Fruit fly (Drosophila melanogaster) whole organism, embryonic: ENCODE data around the gene Mob3.

Experiments used
- Asciz ChIP-seq: fragments of 200-800 bp; sonication (Bioruptor generic); optimal IDR thresholded peaks from 2 replicates; lab custom pipeline; 2017; ENCODE audit warnings: missing biosample characterization, mild to moderate bottlenecking, missing genetic modification characterization, missing genetic modification reagents
- Bdp1 ChIP-seq: fragments of 200-800 bp; sonication (Bioruptor generic); optimal IDR thresholded peaks from 3 replicates; lab custom pipeline; 2016; ENCODE audit warnings: missing biosample characterization, missing genetic modification characterization
- Blimp-1 ChIP-seq: fragments of 200-800 bp; sonication (Bioruptor generic); optimal IDR thresholded peaks from 3 replicates; lab custom pipeline; 2018; ENCODE audit warnings: missing biosample characterization, missing genetic modification characterization, mild to moderate bottlenecking, moderate library complexity, missing genetic modification reagents
- CG1024 ChIP-seq: fragments of 200-800 bp; sonication (Bioruptor generic); IDR thresholded peaks from 2 replicates; pipeline ENCODE4 v1.3.6; 2022; ENCODE audit warnings: missing biosample characterization, missing genetic modification characterization
- CG10366 ChIP-seq: fragments of 200-800 bp; sonication (Bioruptor generic); IDR thresholded peaks from 2 replicates; pipeline ENCODE4 v1.3.6; 2022; ENCODE audit warnings: missing biosample characterization, missing genetic modification characterization
- CG12769 ChIP-seq: fragments of 200-800 bp; sonication (Bioruptor generic); optimal IDR thresholded peaks from 2 replicates; lab custom pipeline; 2019; ENCODE audit warnings: missing biosample characterization, mild to moderate bottlenecking, missing genetic modification characterization, moderate library complexity
- CG13123 ChIP-seq: fragments of 200-800 bp; sonication (Bioruptor generic); optimal IDR thresholded peaks from 2 replicates; lab custom pipeline; 2016; ENCODE audit warnings: missing biosample characterization, missing genetic modification characterization
- CG14014 ChIP-seq: fragments of 200-800 bp; sonication (Bioruptor generic); IDR thresholded peaks from 2 replicates; pipeline ENCODE4 v1.3.6; 2022; ENCODE audit warnings: missing biosample characterization, missing genetic modification characterization
- CG1602 ChIP-seq: fragments of 200-800 bp; sonication (Bioruptor generic); optimal IDR thresholded peaks from 3 replicates; lab custom pipeline; 2016; ENCODE audit warnings: missing biosample characterization, missing genetic modification characterization
- CG17912 ChIP-seq: fragments of 200-800 bp; sonication (Bioruptor generic); optimal IDR thresholded peaks from 2 replicates; lab custom pipeline; 2018; ENCODE audit warnings: missing biosample characterization, mild to moderate bottlenecking, missing genetic modification characterization
- CG2712 ChIP-seq: fragments of 200-800 bp; optimal IDR thresholded peaks from 3 replicates; lab custom pipeline; 2019; ENCODE audit warnings: missing biosample characterization, mild to moderate bottlenecking, missing genetic modification characterization, moderate library complexity
- CG32772 ChIP-seq: fragments of 200-800 bp; sonication (Bioruptor generic); IDR thresholded peaks from 2 replicates; pipeline ENCODE4 v1.3.6; 2022; ENCODE audit warnings: missing biosample characterization, missing genetic modification characterization
- CG33213 ChIP-seq: fragments of 200-800 bp; sonication (Bioruptor generic); optimal IDR thresholded peaks from 3 replicates; lab custom pipeline; 2016; ENCODE audit warnings: missing biosample characterization, missing genetic modification characterization
- CG7745 ChIP-seq: fragments of 200-800 bp; sonication (Bioruptor generic); optimal IDR thresholded peaks from 2 replicates; lab custom pipeline; 2018; ENCODE audit warnings: missing biosample characterization, mild to moderate bottlenecking, missing genetic modification characterization, moderate library complexity
- CG8359 ChIP-seq: fragments of 200-800 bp; sonication (Bioruptor generic); optimal IDR thresholded peaks from 2 replicates; lab custom pipeline; 2017; ENCODE audit warnings: missing biosample characterization, mild to moderate bottlenecking, missing genetic modification characterization, borderline replicate concordance
- CG9932 ChIP-seq: fragments of 200-800 bp; sonication (Bioruptor generic); IDR thresholded peaks from 2 replicates; pipeline ENCODE4 v1.3.6; 2022; ENCODE audit warnings: missing biosample characterization, missing genetic modification characterization
- CTCF ChIP-seq: fragments of 200-800 bp; sonication (Bioruptor generic); optimal IDR thresholded peaks from 2 replicates; lab custom pipeline; 2017; ENCODE audit warnings: missing biosample characterization, mild to moderate bottlenecking, missing genetic modification characterization, moderate library complexity
- Camta ChIP-seq: fragments of 200-800 bp; sonication (Bioruptor generic); optimal IDR thresholded peaks from 2 replicates; lab custom pipeline; 2016; ENCODE audit warnings: missing biosample characterization, missing genetic modification characterization
- Dbx ChIP-seq: fragments of 200-800 bp; sonication (Bioruptor generic); IDR thresholded peaks from 3 replicates; pipeline ENCODE4 v1.3.6; 2022; ENCODE audit warnings: missing biosample characterization, missing genetic modification characterization
- Dek ChIP-seq: fragments of 200-800 bp; sonication (Bioruptor generic); optimal IDR thresholded peaks from 3 replicates; lab custom pipeline; 2019; ENCODE audit warnings: missing biosample characterization, mild to moderate bottlenecking, missing genetic modification characterization, moderate library complexity
- E2f1 ChIP-seq: fragments of 200-800 bp; sonication (Bioruptor generic); IDR thresholded peaks from 2 replicates; pipeline ENCODE4 v1.3.6; 2022; ENCODE audit warnings: missing biosample characterization, missing genetic modification characterization
- Ets65A ChIP-seq: fragments of 200-800 bp; sonication (Bioruptor generic); peaks from one replicate; lab custom pipeline; 2016; ENCODE audit warnings: missing biosample characterization, missing genetic modification characterization
- Nf-YC ChIP-seq: fragments of 200-800 bp; optimal IDR thresholded peaks from 3 replicates; lab custom pipeline; 2019; ENCODE audit warnings: missing biosample characterization, mild to moderate bottlenecking, missing genetic modification characterization, moderate library complexity
- Sry-β ChIP-seq: fragments of 200-800 bp; sonication (Bioruptor generic); optimal IDR thresholded peaks from 2 replicates; lab custom pipeline; 2018; ENCODE audit warnings: missing biosample characterization, mild to moderate bottlenecking, missing genetic modification characterization, moderate library complexity
- Usf ChIP-seq: fragments of 200-800 bp; sonication (Bioruptor generic); optimal IDR thresholded peaks from 2 replicates; lab custom pipeline; 2017; ENCODE audit warnings: missing genotype, missing biosample characterization, missing genetic modification characterization
- ash1 ChIP-seq: fragments of 200-800 bp; sonication (Bioruptor generic); optimal IDR thresholded peaks from 2 replicates; lab custom pipeline; 2018; ENCODE audit warnings: missing biosample characterization, mild to moderate bottlenecking, missing genetic modification characterization
- az2 ChIP-seq: fragments of 200-800 bp; sonication (Bioruptor generic); optimal IDR thresholded peaks from 3 replicates; lab custom pipeline; 2016; ENCODE audit warnings: missing biosample characterization, missing genetic modification characterization
- cas ChIP-seq: fragments of 200-800 bp; sonication (Bioruptor generic); IDR thresholded peaks from 2 replicates; pipeline ENCODE4 v1.3.6; 2022; ENCODE audit warnings: missing biosample characterization, missing genetic modification characterization
- da ChIP-seq: fragments of 200-800 bp; sonication (Bioruptor generic); optimal IDR thresholded peaks from 2 replicates; lab custom pipeline; 2016; ENCODE audit warnings: missing biosample characterization, missing genetic modification characterization
- dmrt11E ChIP-seq: fragments of 200-800 bp; sonication (Bioruptor generic); optimal IDR thresholded peaks from 3 replicates; lab custom pipeline; 2018; ENCODE audit warnings: missing biosample characterization, mild to moderate bottlenecking, missing genetic modification characterization, moderate library complexity
- gce ChIP-seq: fragments of 200-800 bp; sonication (Bioruptor generic); IDR thresholded peaks from 3 replicates; pipeline ENCODE4 v1.3.6; 2022; ENCODE audit warnings: missing biosample characterization, missing genetic modification characterization
- gem ChIP-seq: fragments of 200-800 bp; sonication (Bioruptor generic); optimal IDR thresholded peaks from 2 replicates; lab custom pipeline; 2019; ENCODE audit warnings: missing biosample characterization, mild to moderate bottlenecking, missing genetic modification characterization, moderate library complexity
- grau ChIP-seq: fragments of 200-800 bp; optimal IDR thresholded peaks from 3 replicates; lab custom pipeline; 2019; ENCODE audit warnings: missing biosample characterization, mild to moderate bottlenecking, missing genetic modification characterization, moderate library complexity
- jigr1 ChIP-seq: fragments of 200-800 bp; sonication (Bioruptor generic); IDR thresholded peaks from 3 replicates; pipeline ENCODE4 v1.3.6; 2022; ENCODE audit warnings: missing biosample characterization, missing genetic modification characterization
- lbe ChIP-seq: fragments of 200-800 bp; sonication (Bioruptor generic); optimal IDR thresholded peaks from 2 replicates; lab custom pipeline; 2016; ENCODE audit warnings: missing biosample characterization, mild to moderate bottlenecking, missing genetic modification characterization
- maf-S ChIP-seq: fragments of 200-800 bp; sonication (Bioruptor generic); optimal IDR thresholded peaks from 2 replicates; lab custom pipeline; 2016; ENCODE audit warnings: missing biosample characterization, missing genetic modification characterization
- nerfin-1 ChIP-seq: fragments of 200-800 bp; sonication (Bioruptor generic); optimal IDR thresholded peaks from 3 replicates; lab custom pipeline; 2019; ENCODE audit warnings: missing biosample characterization, mild to moderate bottlenecking, missing genetic modification characterization, moderate library complexity
- nerfin-2 ChIP-seq: fragments of 200-800 bp; sonication (Bioruptor generic); IDR thresholded peaks from 2 replicates; pipeline ENCODE4 v1.3.6; 2022; ENCODE audit warnings: missing biosample characterization, missing genetic modification characterization; ENCODE audit not compliant: partially characterized antibody
- pita ChIP-seq: fragments of 200-800 bp; sonication (Bioruptor generic); optimal IDR thresholded peaks from 2 replicates; lab custom pipeline; 2017; ENCODE audit warnings: missing biosample characterization, mild to moderate bottlenecking, missing genetic modification characterization
- pnt ChIP-seq: fragments of 200-800 bp; sonication (Bioruptor generic); optimal IDR thresholded peaks from 3 replicates; lab custom pipeline; 2016; ENCODE audit warnings: missing biosample characterization, missing genetic modification characterization
- pros ChIP-seq: fragments of 200-800 bp; sonication (Bioruptor generic); optimal IDR thresholded peaks from 3 replicates; lab custom pipeline; 2019; ENCODE audit warnings: missing biosample characterization, mild to moderate bottlenecking, missing genetic modification characterization, moderate library complexity
- pum ChIP-seq: fragments of 200-800 bp; sonication (Bioruptor generic); optimal IDR thresholded peaks from 2 replicates; lab custom pipeline; 2016; ENCODE audit warnings: missing biosample characterization, missing genetic modification characterization
- rib ChIP-seq: fragments of 200-800 bp; sonication (Bioruptor generic); IDR thresholded peaks from 2 replicates; pipeline ENCODE4 v1.3.6; 2022; ENCODE audit warnings: missing biosample characterization, missing genetic modification characterization
- sima ChIP-seq: fragments of 200-800 bp; sonication (Bioruptor generic); optimal IDR thresholded peaks from 2 replicates; lab custom pipeline; 2016; ENCODE audit warnings: missing biosample characterization, missing genetic modification characterization
- sisA ChIP-seq: fragments of 200-800 bp; sonication (Bioruptor generic); IDR thresholded peaks from 2 replicates; pipeline ENCODE4 v1.3.6; 2022; ENCODE audit warnings: missing biosample characterization, missing genetic modification characterization
- tio ChIP-seq: fragments of 200-800 bp; sonication (Bioruptor generic); optimal IDR thresholded peaks from 2 replicates; lab custom pipeline; 2017; ENCODE audit warnings: missing biosample characterization, missing genetic modification characterization, inconsistent platforms
- trem ChIP-seq: fragments of 200-800 bp; optimal IDR thresholded peaks from 3 replicates; lab custom pipeline; 2019; ENCODE audit warnings: missing biosample characterization, mild to moderate bottlenecking, missing genetic modification characterization, moderate library complexity
- twi ChIP-seq: fragments of 200-800 bp; optimal IDR thresholded peaks from 2 replicates; lab custom pipeline; 2019; ENCODE audit warnings: missing biosample characterization, mild to moderate bottlenecking, missing genetic modification characterization, moderate library complexity
- usp ChIP-seq: fragments of >200 bp; optimal IDR thresholded peaks from 2 replicates; lab custom pipeline; 2017; ENCODE audit warnings: missing biosample characterization, missing genetic modification characterization
- vfl ChIP-seq: fragments of 200-800 bp; sonication (Bioruptor generic); optimal IDR thresholded peaks from 2 replicates; lab custom pipeline; 2016; ENCODE audit warnings: missing biosample characterization, missing genetic modification characterization
- wdn ChIP-seq: fragments of 200-800 bp; sonication (Bioruptor generic); IDR thresholded peaks from 2 replicates; pipeline ENCODE4 v1.3.6; 2022; ENCODE audit warnings: missing biosample characterization, missing genetic modification characterization
- z ChIP-seq: fragments of 200-800 bp; sonication (Bioruptor generic); IDR thresholded peaks from 3 replicates; pipeline ENCODE4 v1.3.6; 2022; ENCODE audit warnings: missing biosample characterization, missing genetic modification characterization
- zfh2 ChIP-seq: fragments of 200-800 bp; sonication (Bioruptor generic); optimal IDR thresholded peaks from 2 replicates; lab custom pipeline; 2016; ENCODE audit warnings: missing biosample characterization, missing genetic modification characterization

Gene Mob3

dm6 chr2L:10276846-10277245 lies 11.7 kb downstream of the Mob3 start (continued):
- TF ChIP-seq gce (GFP tag; lab: Robert Waterston, UW) (0 out of 3 replicates have a peak, but pooled peaks have one; percentile 19), Asciz (GFP tag; lab: Kevin White, UChicago) (no peak), CG1602 (no peak), CG9932 (GFP tag; lab: Robert Waterston, UW) (no peak), pita (no peak), CG17912 (GFP tag; lab: Kevin White, UChicago) (no peak), pnt (no peak), Nf-YC (tag; lab: Kevin White, UChicago) (no peak), cas (GFP tag; lab: Robert Waterston, UW) (no peak), Sry-β (GFP tag; lab: Kevin White, UChicago) (no peak), pum (GFP tag; lab: Kevin White, UChicago) (no peak), Usf (no peak), CG1024 (GFP tag; lab: Robert Waterston, UW) (no peak), CG14014 (peak; percentile 28; the same call in 1 of the 2 replicates), dmrt11E (no peak), grau (tag; lab: Kevin White, UChicago) (no peak), CG33213 (peak; percentile 46), E2f1 (GFP tag; lab: Robert Waterston, UW) (peak; percentile 38; the same call in 1 of the 2 replicates), Blimp-1 (GFP tag; lab: Kevin White, UChicago) (no peak), vfl (GFP tag; lab: Kevin White, UChicago) (no peak), CTCF (GFP tag; lab: Kevin White, UChicago) (no peak), CG13123 (no peak), trem (no peak), ash1 (GFP tag; lab: Kevin White, UChicago) (no peak), wdn (no peak), maf-S (GFP tag; lab: Kevin White, UChicago) (no peak), tio (GFP tag; lab: Kevin White, UChicago) (no peak), z (GFP tag; lab: Robert Waterston, UW) (no peak), Dbx (no peak), az2 (GFP tag; lab: Kevin White, UChicago) (peak; percentile 32), CG10366 (GFP tag; lab: Robert Waterston, UW) (no peak), pros (GFP tag; lab: Kevin White, UChicago) (no peak), zfh2 (GFP tag; lab: Kevin White, UChicago) (no peak), gem (tag; lab: Kevin White, UChicago) (no peak), jigr1 (no peak), nerfin-1 (tag; lab: Kevin White, UChicago) (no peak), nerfin-2 (GFP tag; lab: Robert Waterston, UW) (no peak), twi (tag; lab: Kevin White, UChicago) (no peak), CG2712 (tag; lab: Kevin White, UChicago) (no peak), da (GFP tag; lab: Kevin White, UChicago) (no peak), Dek (tag; lab: Kevin White, UChicago) (no peak), sisA (no peak), CG32772 (GFP tag; lab: Robert Waterston, UW) (no peak), Camta (GFP tag; lab: Kevin White, UChicago) (peak; percentile 23), CG7745 (tag; lab: Kevin White, UChicago) (no peak), sima (GFP tag; lab: Kevin White, UChicago) (peak; percentile 12), rib (GFP tag; lab: Robert Waterston, UW) (no peak), Bdp1 (GFP tag; lab: Kevin White, UChicago) (no peak), lbe (no peak), Ets65A (peak; percentile 53), CG12769 (tag; lab: Kevin White, UChicago) (no peak), CG8359 (GFP tag; lab: Kevin White, UChicago) (no peak), usp (GFP tag; lab: Kevin White, UChicago) (no peak)
